Fruit fly (Drosophila melanogaster): ENCODE measurements around the gene VhaPPA1-2.

DNA sequence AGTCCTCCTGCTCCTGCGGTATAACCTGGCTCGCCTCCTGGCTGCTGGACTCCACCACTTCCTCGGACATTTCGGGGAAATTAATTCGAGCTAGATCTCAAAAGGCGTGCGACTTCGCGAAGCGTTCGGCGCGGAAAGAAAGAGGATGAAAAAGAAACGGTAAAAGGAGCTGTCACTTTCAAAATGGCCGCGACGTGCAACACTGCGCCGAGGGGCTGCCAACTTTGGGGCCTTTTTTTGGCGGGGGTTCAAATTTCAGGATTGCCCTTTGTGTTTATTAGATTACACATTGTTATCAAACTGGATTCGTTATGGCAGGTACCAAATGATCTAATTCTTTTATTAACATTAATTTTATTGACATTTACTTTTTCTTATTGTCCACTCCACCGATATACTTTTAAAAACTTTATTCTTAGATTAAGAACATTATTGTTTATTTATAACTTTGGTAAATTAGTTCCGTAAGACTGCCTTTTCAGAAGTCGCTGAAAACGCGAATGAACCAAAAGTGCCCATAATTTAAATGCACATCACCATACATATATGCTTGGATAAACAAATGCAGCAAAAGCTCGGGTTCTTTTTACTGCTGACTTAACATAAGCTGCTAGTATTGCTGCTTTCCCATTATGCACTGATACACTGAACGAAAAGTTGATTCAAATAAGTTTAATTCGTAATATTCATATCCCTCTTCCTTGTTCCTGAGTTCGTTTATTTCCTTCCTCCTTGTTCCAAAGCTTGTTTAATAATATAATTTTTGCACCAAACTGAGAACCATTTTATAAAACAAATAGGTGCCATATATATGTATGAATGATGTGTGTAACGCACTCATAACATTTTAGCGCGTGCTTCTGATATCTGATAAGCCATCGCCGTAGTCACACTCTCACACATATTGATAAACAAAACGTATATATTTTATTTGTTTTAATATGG is 1.6 kb upstream of the VhaPPA1-2 start, which contains the start of gene RpS5b:
- TF ChIP-seq psq (optimal IDR thresholded peaks at IDR 0.05) (no peak), Dll (optimal IDR thresholded peaks at IDR 0.05) (no peak)
